Fruit fly (Drosophila melanogaster) whole organism, embryonic: ENCODE measurements around the gene fal.

Source experiments
- Adf1 ChIP-seq: fragments of 200-800 bp; sonication (Bioruptor generic); IDR thresholded peaks from 2 replicates; pipeline ENCODE4 v1.3.6; 2022; ENCODE audit warnings: missing biosample characterization, missing genetic modification characterization
- CG10462 ChIP-seq: fragments of 200-800 bp; sonication (Bioruptor generic); optimal IDR thresholded peaks from 2 replicates; lab custom pipeline; 2016; ENCODE audit warnings: missing biosample characterization, missing genetic modification characterization
- CG10565 ChIP-seq: fragments of 200-800 bp; sonication (Bioruptor generic); optimal IDR thresholded peaks from 3 replicates; lab custom pipeline; 2016; ENCODE audit warnings: missing biosample characterization, mild to moderate bottlenecking, missing genetic modification characterization
- CG11560 ChIP-seq: fragments of 200-800 bp; sonication (Bioruptor generic); IDR thresholded peaks from 3 replicates; pipeline ENCODE4 v1.3.6; 2022; ENCODE audit warnings: missing biosample characterization, missing genetic modification characterization
- CG12155 ChIP-seq: fragments of 200-800 bp; sonication (Bioruptor generic); optimal IDR thresholded peaks from 3 replicates; lab custom pipeline; 2016; ENCODE audit warnings: missing biosample characterization, missing genetic modification characterization
- CG13424 ChIP-seq: fragments of 200-800 bp; sonication (Bioruptor generic); optimal IDR thresholded peaks from 2 replicates; lab custom pipeline; 2019; ENCODE audit warnings: missing biosample characterization, mild to moderate bottlenecking, missing genetic modification characterization, moderate library complexity
- CG14050 ChIP-seq: fragments of 200-800 bp; sonication (Bioruptor generic); IDR thresholded peaks from 3 replicates; pipeline ENCODE4 v1.3.6; 2022; ENCODE audit warnings: missing biosample characterization, missing genetic modification characterization
- CG1529 ChIP-seq: fragments of 200-800 bp; sonication (Bioruptor generic); optimal IDR thresholded peaks from 3 replicates; lab custom pipeline; 2018; ENCODE audit warnings: missing biosample characterization, missing genetic modification characterization
- CG1647 ChIP-seq: fragments of 200-800 bp; sonication (Bioruptor generic); optimal IDR thresholded peaks from 3 replicates; lab custom pipeline; 2016; ENCODE audit warnings: missing biosample characterization, missing genetic modification characterization
- CG18011 ChIP-seq: fragments of 200-800 bp; sonication (Bioruptor generic); optimal IDR thresholded peaks from 2 replicates; lab custom pipeline; 2017; ENCODE audit warnings: missing biosample characterization, missing genetic modification characterization, mild to moderate bottlenecking, moderate library complexity, missing genotype
- CG18764 ChIP-seq: fragments of 200-800 bp; sonication (Bioruptor generic); optimal IDR thresholded peaks from 3 replicates; lab custom pipeline; 2016; ENCODE audit warnings: missing biosample characterization, missing genetic modification characterization
- CG2889 ChIP-seq: fragments of 200-800 bp; sonication (Bioruptor generic); IDR thresholded peaks from 3 replicates; pipeline ENCODE4 v1.3.6; 2022; ENCODE audit warnings: missing biosample characterization, missing genetic modification characterization
- CG32532 ChIP-seq: fragments of 200-800 bp; sonication (Bioruptor generic); IDR thresholded peaks from 2 replicates; pipeline ENCODE4 v1.3.6; 2022; ENCODE audit warnings: missing biosample characterization, missing genetic modification characterization
- CG34224 ChIP-seq: fragments of 200-800 bp; sonication (Bioruptor generic); IDR thresholded peaks from 3 replicates; pipeline ENCODE4 v1.3.6; 2022; ENCODE audit warnings: missing biosample characterization, missing genetic modification characterization; ENCODE audit not compliant: partially characterized antibody
- CG6654 ChIP-seq: fragments of 200-800 bp; sonication (Bioruptor generic); optimal IDR thresholded peaks from 2 replicates; lab custom pipeline; 2017; ENCODE audit warnings: missing biosample characterization, mild to moderate bottlenecking, missing genetic modification characterization
- CG6689 ChIP-seq: fragments of 200-800 bp; sonication (Bioruptor generic); IDR thresholded peaks from 2 replicates; pipeline ENCODE4 v1.3.6; 2022; ENCODE audit warnings: missing biosample characterization, missing genetic modification characterization
- CG9797 ChIP-seq: fragments of 200-800 bp; sonication (Bioruptor generic); optimal IDR thresholded peaks from 3 replicates; lab custom pipeline; 2018; ENCODE audit warnings: missing biosample characterization, mild to moderate bottlenecking, missing genetic modification characterization
- CG9876 ChIP-seq: fragments of 200-800 bp; sonication (Bioruptor generic); optimal IDR thresholded peaks from 2 replicates; lab custom pipeline; 2016; ENCODE audit warnings: missing biosample characterization, missing genetic modification characterization
- CTCF ChIP-seq: fragments of 200-800 bp; sonication (Bioruptor generic); optimal IDR thresholded peaks from 2 replicates; lab custom pipeline; 2017; ENCODE audit warnings: missing biosample characterization, mild to moderate bottlenecking, missing genetic modification characterization, moderate library complexity
- Fer2 ChIP-seq: fragments of 200-800 bp; sonication (Bioruptor generic); optimal IDR thresholded peaks from 2 replicates; lab custom pipeline; 2018; ENCODE audit warnings: missing biosample characterization, mild to moderate bottlenecking, missing genetic modification characterization, moderate library complexity
- Gsc ChIP-seq: fragments of 200-800 bp; sonication (Bioruptor generic); IDR thresholded peaks from 2 replicates; pipeline ENCODE4 v1.3.6; 2022; ENCODE audit warnings: missing biosample characterization, missing genetic modification characterization
- HmgZ ChIP-seq: fragments of 200-800 bp; sonication (Bioruptor generic); optimal IDR thresholded peaks from 2 replicates; lab custom pipeline; 2018; ENCODE audit warnings: missing biosample characterization, mild to moderate bottlenecking, missing genetic modification characterization
- Lhr ChIP-seq: fragments of 200-800 bp; sonication (Bioruptor generic); optimal IDR thresholded peaks from 3 replicates; lab custom pipeline; 2017; ENCODE audit warnings: mild to moderate bottlenecking, missing biosample characterization, missing genetic modification reagents, missing genetic modification characterization
- Myb ChIP-seq: fragments of 200-800 bp; sonication (Bioruptor generic); optimal IDR thresholded peaks from 2 replicates; lab custom pipeline; 2016; ENCODE audit warnings: missing biosample characterization, missing genetic modification characterization
- Nf-YB ChIP-seq: fragments of 200-800 bp; sonication (Bioruptor generic); optimal IDR thresholded peaks from 3 replicates; lab custom pipeline; 2019; ENCODE audit warnings: missing biosample characterization, mild to moderate bottlenecking, missing genetic modification characterization, moderate library complexity
- Nf-YC ChIP-seq: fragments of 200-800 bp; optimal IDR thresholded peaks from 3 replicates; lab custom pipeline; 2019; ENCODE audit warnings: missing biosample characterization, mild to moderate bottlenecking, missing genetic modification characterization, moderate library complexity
- Opbp ChIP-seq: fragments of 200-800 bp; sonication (Bioruptor generic); IDR thresholded peaks from 3 replicates; pipeline ENCODE4 v1.3.6; 2022; ENCODE audit warnings: missing biosample characterization, missing genetic modification characterization; ENCODE audit not compliant: partially characterized antibody
- Scr ChIP-seq: fragments of 200-800 bp; sonication (Bioruptor generic); IDR thresholded peaks from 2 replicates; pipeline ENCODE4 v1.3.6; 2022; ENCODE audit warnings: missing biosample characterization, missing genetic modification characterization; ENCODE audit not compliant: partially characterized antibody
- Spps ChIP-seq: fragments of 200-800 bp; sonication (Bioruptor generic); optimal IDR thresholded peaks from 2 replicates; lab custom pipeline; 2018; ENCODE audit warnings: missing biosample characterization, mild to moderate bottlenecking, missing genetic modification characterization
- aop ChIP-seq: fragments of 200-800 bp; sonication (Bioruptor generic); IDR thresholded peaks from 2 replicates; pipeline ENCODE4 v1.3.6; 2022; ENCODE audit warnings: missing biosample characterization, missing genetic modification characterization
- az2 ChIP-seq: fragments of 200-800 bp; sonication (Bioruptor generic); optimal IDR thresholded peaks from 3 replicates; lab custom pipeline; 2016; ENCODE audit warnings: missing biosample characterization, missing genetic modification characterization
- bab2 ChIP-seq: fragments of 200-800 bp; sonication (Bioruptor generic); optimal IDR thresholded peaks from 2 replicates; lab custom pipeline; 2016; ENCODE audit warnings: missing biosample characterization, missing genetic modification characterization
- crol ChIP-seq: fragments of 200-800 bp; sonication (Bioruptor generic); IDR thresholded peaks from 2 replicates; pipeline ENCODE4 v1.3.6; 2022; ENCODE audit warnings: missing biosample characterization, missing genetic modification characterization
- cwo ChIP-seq: fragments of 200-800 bp; sonication (Bioruptor generic); optimal IDR thresholded peaks from 3 replicates; lab custom pipeline; 2017; ENCODE audit warnings: missing biosample characterization, missing genetic modification characterization, mild to moderate bottlenecking, moderate library complexity, missing genetic modification reagents
- da ChIP-seq: fragments of 200-800 bp; sonication (Bioruptor generic); optimal IDR thresholded peaks from 2 replicates; lab custom pipeline; 2016; ENCODE audit warnings: missing biosample characterization, missing genetic modification characterization
- dimm ChIP-seq: fragments of 200-800 bp; sonication (Bioruptor generic); IDR thresholded peaks from 2 replicates; pipeline ENCODE4 v1.3.6; 2022; ENCODE audit warnings: missing biosample characterization, missing genetic modification characterization
- dm ChIP-seq: fragments of 200-800 bp; sonication (Bioruptor generic); optimal IDR thresholded peaks from 3 replicates; lab custom pipeline; 2016; ENCODE audit warnings: missing biosample characterization, missing genetic modification characterization
- dmrt11E ChIP-seq: fragments of 200-800 bp; sonication (Bioruptor generic); optimal IDR thresholded peaks from 3 replicates; lab custom pipeline; 2018; ENCODE audit warnings: missing biosample characterization, mild to moderate bottlenecking, missing genetic modification characterization, moderate library complexity
- dpn ChIP-seq, 2 experiments: fragments of 200-800 bp; sonication (Bioruptor generic); optimal IDR thresholded peaks; 3 replicates each; lab custom pipeline; 2016; ENCODE audit warnings: missing biosample characterization in 2 of 2, missing genetic modification characterization in 2 of 2
- eve ChIP-seq, 2 experiments: fragments of >200 bp; optimal IDR thresholded peaks; 2 replicates each; lab custom pipeline; 2017; ENCODE audit warnings: missing biosample characterization in 2 of 2, missing genetic modification characterization in 2 of 2
- fru ChIP-seq: fragments of >200 bp; optimal IDR thresholded peaks from 2 replicates; lab custom pipeline; 2017
- insv ChIP-seq, 2 experiments: fragments of 200-800 bp; sonication (Bioruptor generic); optimal IDR thresholded peaks; 3 replicates each; lab custom pipeline; 2016 to 2018; ENCODE audit warnings: missing biosample characterization in 2 of 2, missing genetic modification characterization in 2 of 2
- knrl ChIP-seq: fragments of 200-800 bp; sonication (Bioruptor generic); IDR thresholded peaks from 3 replicates; pipeline ENCODE4 v1.3.6; 2022; ENCODE audit warnings: missing biosample characterization, missing genetic modification characterization; ENCODE audit not compliant: partially characterized antibody
- lola ChIP-seq, 3 experiments: fragments of >200 bp in 2 of 3; fragments of 200-800 bp in 1 of 3; sonication (Bioruptor generic) in 1 of 3; optimal IDR thresholded peaks; 2 replicates each; lab custom pipeline; 2017 to 2019; ENCODE audit warnings: missing biosample characterization in 3 of 3, missing genetic modification characterization in 3 of 3, mild to moderate bottlenecking in 1 of 3, moderate library complexity in 1 of 3
- mam ChIP-seq: fragments of 200-800 bp; sonication (Bioruptor generic); optimal IDR thresholded peaks from 3 replicates; lab custom pipeline; 2016; ENCODE audit warnings: missing biosample characterization, missing genetic modification characterization
- org-1 ChIP-seq: fragments of 200-800 bp; sonication (Bioruptor generic); optimal IDR thresholded peaks from 2 replicates; lab custom pipeline; 2017; ENCODE audit warnings: missing biosample characterization, missing genetic modification characterization
- pb ChIP-seq: fragments of 200-800 bp; sonication (Bioruptor generic); optimal IDR thresholded peaks from 3 replicates; lab custom pipeline; 2016; ENCODE audit warnings: missing biosample characterization, missing genetic modification characterization
- pfk ChIP-seq: fragments of 200-800 bp; sonication (Bioruptor generic); optimal IDR thresholded peaks from 2 replicates; lab custom pipeline; 2018; ENCODE audit warnings: missing biosample characterization, mild to moderate bottlenecking, missing genetic modification characterization, moderate library complexity
- sisA ChIP-seq: fragments of 200-800 bp; sonication (Bioruptor generic); IDR thresholded peaks from 2 replicates; pipeline ENCODE4 v1.3.6; 2022; ENCODE audit warnings: missing biosample characterization, missing genetic modification characterization
- stwl ChIP-seq: fragments of 200-800 bp; sonication (Bioruptor generic); optimal IDR thresholded peaks from 3 replicates; lab custom pipeline; 2018; ENCODE audit warnings: missing biosample characterization, mild to moderate bottlenecking, missing genetic modification characterization, moderate library complexity
- trem ChIP-seq: fragments of 200-800 bp; optimal IDR thresholded peaks from 3 replicates; lab custom pipeline; 2019; ENCODE audit warnings: missing biosample characterization, mild to moderate bottlenecking, missing genetic modification characterization, moderate library complexity
- ttk ChIP-seq: fragments of 200-800 bp; sonication (Bioruptor generic); IDR thresholded peaks from 2 replicates; pipeline ENCODE4 v2.1.2; 2022; ENCODE audit warnings: missing biosample characterization, missing genetic modification characterization

Gene fal

dm6 chr3L:19260278-19260803, 34.0 kb upstream of the fal start, which contains the start of gene nes (continued):
- TF ChIP-seq CG10462 (GFP tag; lab: Kevin White, UChicago) (no peak), CG13424 (tag; lab: Kevin White, UChicago) (no peak), HmgZ (tag; lab: Kevin White, UChicago) (no peak), CG32532 (GFP tag; lab: Robert Waterston, UW) (peak; percentile 49; the same call in 1 of the 2 replicates), pb (no peak), Spps (no peak), lola (GFP tag; optimal IDR thresholded peaks at IDR 0.05; lab: Kevin White, UChicago) (no peak), crol (peak; percentile 88), Adf1 (GFP tag; lab: Robert Waterston, UW) (no peak), CG12155 (GFP tag; lab: Kevin White, UChicago) (no peak), bab2 (GFP tag; lab: Kevin White, UChicago) (peak; percentile 9), fru (lab: Kevin White, UChicago) (no peak), CG14050 (GFP tag; lab: Robert Waterston, UW) (peak; percentile 18; the same call in 1 of the 3 replicates), ttk (no peak), CTCF (GFP tag; lab: Kevin White, UChicago) (no peak), mam (peak; percentile 3), Opbp (GFP tag; lab: Robert Waterston, UW) (0 out of 3 replicates have a peak, but pooled peaks have one; percentile 31), CG10565 (no peak), sisA (GFP tag; lab: Robert Waterston, UW) (no peak), stwl (tag; lab: Kevin White, UChicago) (peak; percentile 79), CG2889 (GFP tag; lab: Robert Waterston, UW) (no peak), CG18011 (GFP tag; lab: Kevin White, UChicago) (no peak), CG11560 (tag; lab: Robert Waterston, UW) (no peak), dpn (GFP tag; optimal IDR thresholded peaks at IDR 0.05; lab: Kevin White, UChicago) (no peak), pfk (GFP tag; lab: Kevin White, UChicago) (no peak), aop (GFP tag; lab: Robert Waterston, UW) (no peak), Lhr (no peak), az2 (GFP tag; lab: Kevin White, UChicago) (no peak), dmrt11E (tag; lab: Kevin White, UChicago) (no peak), Scr (GFP tag; lab: Robert Waterston, UW) (peak; percentile 41), Nf-YB (no peak), trem (tag; lab: Kevin White, UChicago) (no peak), CG1529 (no peak), CG34224 (GFP tag; lab: Robert Waterston, UW) (no peak), CG6654 (GFP tag; lab: Kevin White, UChicago) (no peak), cwo (GFP tag; lab: Kevin White, UChicago) (peak; percentile 56), dimm (GFP tag; lab: Robert Waterston, UW) (no peak), knrl (GFP tag; lab: Robert Waterston, UW) (0 out of 3 replicates have a peak, but pooled peaks have one; percentile 29), Fer2 (tag; lab: Kevin White, UChicago) (no peak), org-1 (GFP tag; lab: Kevin White, UChicago) (no peak), dm (GFP tag; lab: Kevin White, UChicago) (no peak), CG9797 (GFP tag; lab: Kevin White, UChicago) (peak; percentile 51), eve (GFP tag; optimal IDR thresholded peaks at IDR 0.05; lab: Kevin White, UChicago) (no peak), CG18764 (no peak), da (no peak), Nf-YC (no peak), CG9876 (GFP tag; lab: Kevin White, UChicago) (no peak), CG6689 (GFP tag; lab: Robert Waterston, UW) (no peak), insv (GFP tag; optimal IDR thresholded peaks at IDR 0.05; lab: Kevin White, UChicago) (no peak), CG1647 (GFP tag; lab: Kevin White, UChicago) (no peak), Gsc (no peak), Myb (GFP tag; lab: Kevin White, UChicago) (no peak)
